Fruit fly (Drosophila melanogaster): ENCODE results near the gene Las.
A peak's percentile ranks its signal among the peaks of the same experiment; 100 is the strongest.

Las gene

DNA sequence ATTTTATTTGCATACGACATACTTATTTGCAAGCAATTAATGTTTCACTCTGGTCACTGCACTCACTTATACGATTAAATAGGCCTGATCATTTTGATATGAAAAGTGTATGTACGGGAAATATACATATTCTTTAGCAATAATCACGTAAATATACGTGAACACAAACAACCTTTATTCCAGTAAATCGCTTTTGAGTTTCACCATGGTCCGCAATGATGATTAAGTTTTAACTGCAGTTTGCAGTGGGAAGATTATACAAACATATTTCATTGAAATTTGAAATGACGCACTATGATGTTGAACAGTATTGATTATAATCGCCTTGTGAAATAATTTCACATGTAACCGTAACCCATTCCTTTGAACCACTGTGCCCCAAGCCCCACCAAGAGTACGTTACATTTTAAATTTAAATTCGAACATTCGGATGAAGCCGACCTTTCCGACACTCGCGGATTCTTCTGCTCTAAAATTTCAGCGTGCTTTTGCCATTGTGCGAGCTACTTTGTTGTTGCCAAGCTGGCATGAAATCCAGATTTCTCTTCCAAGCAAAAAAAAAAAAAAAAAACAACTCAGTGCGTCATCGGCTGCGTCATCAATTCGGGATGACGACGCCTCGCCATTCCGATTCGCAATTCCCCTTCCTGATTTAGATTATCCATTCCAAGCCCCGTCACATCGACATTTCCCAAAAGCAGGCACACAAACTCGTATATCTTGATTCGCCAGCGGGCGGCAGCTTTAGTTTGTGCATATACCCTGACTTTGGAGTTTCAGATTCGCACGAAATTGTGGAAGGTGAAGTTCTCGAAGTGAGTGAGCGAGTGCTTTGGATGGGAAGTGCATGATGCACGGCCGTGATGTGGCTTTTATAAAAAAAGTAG, 28.4 kb downstream of the Las start (continued):
- TF ChIP-seq CG18619 (GFP tag; optimal IDR thresholded peaks at IDR 0.05) (no peak), eve (GFP tag; optimal IDR thresholded peaks at IDR 0.05) (peak in 1 of 2 experiments; percentile 48), nom (GFP tag; optimal IDR thresholded peaks at IDR 0.05) (peak; percentile 22), org-1 (GFP tag; optimal IDR thresholded peaks at IDR 0.05) (no peak)

DNA sequence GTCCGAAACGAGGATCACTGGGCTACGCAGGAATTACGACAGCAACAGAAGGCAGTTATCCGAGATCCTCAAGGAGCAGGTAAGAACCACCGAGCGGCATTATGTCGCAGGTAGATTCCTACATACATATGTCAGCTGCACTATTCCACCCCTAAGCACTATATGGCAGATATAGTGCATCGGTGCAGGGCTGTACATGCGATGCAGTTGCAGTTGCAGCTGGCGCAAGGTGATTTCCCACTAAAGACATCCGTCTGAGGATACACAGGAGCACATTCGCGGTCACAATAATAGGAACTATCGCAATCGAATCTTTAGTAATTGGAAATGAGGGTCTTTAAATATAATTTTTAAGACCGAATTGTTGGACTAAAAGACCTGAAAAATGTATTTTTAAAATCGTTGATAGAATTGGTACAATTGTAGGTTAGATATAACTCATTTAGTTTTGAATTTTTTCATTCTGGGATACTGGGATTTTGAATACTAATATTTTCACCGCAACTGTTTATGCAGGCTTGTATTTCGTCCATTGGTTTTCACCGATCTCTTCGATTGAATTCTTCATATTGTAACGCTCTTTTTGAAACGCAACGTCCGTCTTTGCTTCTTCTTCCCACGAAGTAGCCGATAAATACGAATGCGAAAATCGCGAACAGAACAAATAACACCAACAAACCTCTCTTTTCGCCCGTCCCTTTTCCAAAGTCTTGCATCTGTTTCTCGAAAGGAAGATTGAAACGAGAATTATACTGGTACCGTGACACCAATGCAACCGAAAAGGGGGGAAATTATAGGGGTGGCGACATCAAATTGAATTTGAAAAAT, 29.3 kb downstream of the Las start:
- peak; percentile 80 for TF ChIP-seq CG7271 (tag; optimal IDR thresholded peaks at IDR 0.05)
- TF ChIP-seq cad (GFP tag; optimal IDR thresholded peaks at IDR 0.05) = peak; percentile 64
- 0 out of 3 replicates have a peak, but pooled peaks have one; percentile 13 for TF ChIP-seq ken (GFP tag; IDR thresholded peaks at IDR 0.05)
- TF ChIP-seq CG7839 (tag; optimal IDR thresholded peaks at IDR 0.05) = peak; percentile 43
- TF ChIP-seq D (optimal IDR thresholded peaks at IDR 0.05) = peak; percentile 47
- TF ChIP-seq D (GFP tag; optimal IDR thresholded peaks at IDR 0.05) = peak; percentile 8
- TF ChIP-seq CG2712 (tag; optimal IDR thresholded peaks at IDR 0.05) = peak; percentile 77
- TF ChIP-seq CG30431 (GFP tag; optimal IDR thresholded peaks at IDR 0.05) = peak; percentile 30
- TF ChIP-seq CG30403 (GFP tag; optimal IDR thresholded peaks at IDR 0.05) = peak; percentile 8
- TF ChIP-seq zen (tag; optimal IDR thresholded peaks at IDR 0.05) = peak; percentile 93
- peak; percentile 19 for TF ChIP-seq stwl (tag; optimal IDR thresholded peaks at IDR 0.05)
- TF ChIP-seq HLH54F (GFP tag; optimal IDR thresholded peaks at IDR 0.05) = no peak
- TF ChIP-seq CG10959 (GFP tag; IDR thresholded peaks at IDR 0.05) = 0 out of 2 replicates have a peak, but pooled peaks have one; percentile 66
- TF ChIP-seq CG6854 (GFP tag; optimal IDR thresholded peaks at IDR 0.05) = no peak
- peak; percentile 13 for TF ChIP-seq az2 (GFP tag; optimal IDR thresholded peaks at IDR 0.05)
- TF ChIP-seq luna (GFP tag; optimal IDR thresholded peaks at IDR 0.05) = no peak
- TF ChIP-seq phol (tag; optimal IDR thresholded peaks at IDR 0.05) = peak; percentile 56
- no peak for TF ChIP-seq slp2 (GFP tag; optimal IDR thresholded peaks at IDR 0.05)
- no peak for TF ChIP-seq fd64A (GFP tag; optimal IDR thresholded peaks at IDR 0.05)
- TF ChIP-seq CG10209 (GFP tag; optimal IDR thresholded peaks at IDR 0.05) = peak; percentile 40
- TF ChIP-seq CG4424 (GFP tag; optimal IDR thresholded peaks at IDR 0.05) = peak; percentile 25
- TF ChIP-seq trem (tag; optimal IDR thresholded peaks at IDR 0.05) = peak; percentile 65
- TF ChIP-seq CG8290 (GFP tag; optimal IDR thresholded peaks at IDR 0.05) = peak; percentile 29
- peak in 1 of 2 experiments; percentile 19 for TF ChIP-seq CG8290 (tag; optimal IDR thresholded peaks at IDR 0.05)
- no peak for TF ChIP-seq CG2875 (GFP tag; optimal IDR thresholded peaks at IDR 0.05)
- 0 out of 2 replicates have a peak, but pooled peaks have one; percentile 49 for TF ChIP-seq CG8765 (GFP tag; IDR thresholded peaks at IDR 0.05)
- peak; percentile 54 for TF ChIP-seq grau (tag; optimal IDR thresholded peaks at IDR 0.05)
- TF ChIP-seq CG10979 (tag; optimal IDR thresholded peaks at IDR 0.05) = peak; percentile 78
- peak; percentile 54 for TF ChIP-seq Elba2 (GFP tag; optimal IDR thresholded peaks at IDR 0.05)
- no peak for TF ChIP-seq Sry-β (GFP tag; optimal IDR thresholded peaks at IDR 0.05)
- peak in 1 of 2 experiments; percentile 46 for TF ChIP-seq tll (GFP tag; optimal IDR thresholded peaks at IDR 0.05)
- 0 out of 2 replicates have a peak, but pooled peaks have one; percentile 15 for TF ChIP-seq chm (GFP tag; IDR thresholded peaks at IDR 0.05)
- peak; percentile 43 for TF ChIP-seq CG33557 (GFP tag; optimal IDR thresholded peaks at IDR 0.05)
- TF ChIP-seq CG15479 (GFP tag; optimal IDR thresholded peaks at IDR 0.05) = peak; percentile 100
- TF ChIP-seq CG2199 (GFP tag; IDR thresholded peaks at IDR 0.05) = peak; percentile 79; the same call in 1 of the 3 replicates
- no peak for TF ChIP-seq CG17186 (GFP tag; optimal IDR thresholded peaks at IDR 0.05)
- TF ChIP-seq twi (tag; optimal IDR thresholded peaks at IDR 0.05) = peak; percentile 85
- TF ChIP-seq Oli (tag; optimal IDR thresholded peaks at IDR 0.05) = peak; percentile 32
- peak; percentile 64 for TF ChIP-seq gem (tag; optimal IDR thresholded peaks at IDR 0.05)
- TF ChIP-seq lov (optimal IDR thresholded peaks at IDR 0.05) = no peak
- TF ChIP-seq lov (GFP tag; IDR thresholded peaks at IDR 0.05) = 0 out of 3 replicates have a peak, but pooled peaks have one; percentile 34

Data from whole organism, embryonic.